Worm (Caenorhabditis elegans): ENCODE data around the gene asp-7.
"Not testable (repeated sequence)": the region's sequence is repeated elsewhere in the genome, so short reads cannot be mapped to it uniquely, and the experiment has no call there.

asp-7 gene

DNA sequence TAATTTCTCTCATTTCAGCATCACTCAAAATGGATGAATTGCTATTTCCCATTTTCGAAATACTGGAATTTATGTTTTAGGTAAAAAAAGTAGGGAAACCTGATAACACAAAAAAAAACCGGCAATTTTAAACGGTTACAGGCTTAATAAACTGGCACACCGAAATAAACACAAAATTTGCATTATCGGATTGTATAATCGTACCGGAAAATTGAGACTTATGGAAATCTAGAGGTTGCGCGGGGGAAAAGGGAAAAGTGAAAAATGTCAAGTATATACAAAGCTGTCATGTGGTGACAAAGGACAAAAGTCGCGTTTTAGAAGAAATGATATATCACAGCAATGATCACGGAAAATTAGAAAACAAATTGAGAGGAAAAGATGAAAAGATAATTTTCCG, 11.2 kb downstream of the asp-7 start, which contains the start of gene chpf-2:
Gene chpf-2, minus strand, starts transcription at position 101 of the 400 bp plus-strand sequence.
- TF ChIP-seq T22C8.4 (GFP tag; IDR thresholded peaks at IDR 0.05), result no peak
- TF ChIP-seq ref-1 (GFP tag; conservative IDR thresholded peaks at IDR 0.05), result no peak
- TF ChIP-seq flt-1 (GFP tag; IDR thresholded peaks at IDR 0.05), result no peak
- no peak for TF ChIP-seq ztf-29 (GFP tag; IDR thresholded peaks at IDR 0.05)
- no peak for TF ChIP-seq cog-1 (tag; optimal IDR thresholded peaks at IDR 0.05)
- no peak for TF ChIP-seq klf-2 (GFP tag; conservative IDR thresholded peaks at IDR 0.05)
- no peak for TF ChIP-seq tab-1 (GFP tag; IDR thresholded peaks at IDR 0.05)
- TF ChIP-seq ztf-23 (GFP tag; IDR thresholded peaks at IDR 0.05), result no peak

DNA sequence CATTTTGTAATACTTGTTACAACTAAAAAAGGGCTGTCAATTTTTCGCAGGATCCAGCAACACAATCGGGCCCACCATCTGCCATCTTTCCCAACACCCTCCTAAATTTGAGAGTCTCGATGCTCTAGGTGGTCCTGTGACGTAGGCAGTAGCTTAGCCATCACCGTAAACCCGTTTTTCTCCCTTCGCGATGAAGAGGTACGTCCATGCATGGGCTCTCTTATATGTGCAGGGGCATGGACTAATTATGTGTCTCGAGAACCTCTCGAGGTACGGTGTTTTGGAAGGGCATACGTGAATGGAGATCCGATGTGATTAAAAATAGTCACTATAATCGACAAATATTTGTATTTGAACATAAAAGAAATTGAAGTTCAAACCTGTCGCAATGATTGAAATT, 12.8 kb downstream of the asp-7 start:
- TF ChIP-seq ref-1 (GFP tag; conservative IDR thresholded peaks at IDR 0.05) (no peak), cog-1 (tag; optimal IDR thresholded peaks at IDR 0.05) (no peak), klf-2 (GFP tag; conservative IDR thresholded peaks at IDR 0.05) (no peak)

ce11 chrV:3044837-3045236, 16.8 kb downstream of the asp-7 start, which contains the start of gene F59D6.1:
TSS of gene F59D6.1 (plus strand) at chrV:3045137.
- TF ChIP-seq T22C8.4 (GFP tag; IDR thresholded peaks at IDR 0.05) (no peak), flt-1 (GFP tag; IDR thresholded peaks at IDR 0.05) (no peak), klf-2 (GFP tag; conservative IDR thresholded peaks at IDR 0.05) (no peak), cog-1 (tag; optimal IDR thresholded peaks at IDR 0.05) (no peak), ztf-29 (GFP tag; IDR thresholded peaks at IDR 0.05) (no peak), med-1 (GFP tag; optimal IDR thresholded peaks at IDR 0.05; ENCODE audit: insufficient read depth) (no peak), tab-1 (GFP tag; IDR thresholded peaks at IDR 0.05) (no peak), ztf-23 (GFP tag; IDR thresholded peaks at IDR 0.05) (no peak), ref-1 (GFP tag; conservative IDR thresholded peaks at IDR 0.05) (no peak)

ce11 chrV:3046364-3046763, 18.3 kb downstream of the asp-7 start:
- TF ChIP-seq ztf-23 (GFP tag; IDR thresholded peaks at IDR 0.05), result no peak
- TF ChIP-seq ref-1 (GFP tag; conservative IDR thresholded peaks at IDR 0.05), result no peak
- TF ChIP-seq flt-1 (GFP tag; IDR thresholded peaks at IDR 0.05), result no peak
- TF ChIP-seq med-1 (GFP tag; optimal IDR thresholded peaks at IDR 0.05; ENCODE audit: insufficient read depth), result no peak
- TF ChIP-seq tab-1 (GFP tag; IDR thresholded peaks at IDR 0.05), result no peak
- no peak for TF ChIP-seq cog-1 (tag; optimal IDR thresholded peaks at IDR 0.05)
- no peak for TF ChIP-seq T22C8.4 (GFP tag; IDR thresholded peaks at IDR 0.05)
- TF ChIP-seq ztf-29 (GFP tag; IDR thresholded peaks at IDR 0.05), result no peak
- no peak for TF ChIP-seq klf-2 (GFP tag; conservative IDR thresholded peaks at IDR 0.05)

DNA sequence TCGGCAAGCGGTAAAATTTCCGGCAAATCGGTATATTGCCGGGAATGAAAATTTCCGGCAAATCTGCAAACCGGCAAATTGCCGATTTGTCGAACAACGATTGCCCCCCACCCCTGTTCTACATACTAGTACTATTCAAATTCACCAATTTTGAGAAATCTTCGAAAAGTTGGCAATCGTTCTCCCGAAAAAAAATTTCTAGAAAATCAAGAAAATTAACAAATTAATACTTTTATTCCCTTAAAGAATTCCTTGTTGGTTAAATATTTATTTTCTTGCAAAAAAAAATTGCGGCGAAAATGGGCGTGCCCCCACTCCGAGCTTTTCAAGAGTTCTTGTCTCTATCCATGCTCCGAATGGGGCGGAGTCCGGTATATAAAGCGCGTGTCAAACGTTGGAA, 26.2 kb downstream of the asp-7 start, which contains the start of gene C50H11.8:
Gene C50H11.8, plus strand, starts transcription at position 301 of the 400 bp plus-strand sequence.
- no peak for TF ChIP-seq med-1 (GFP tag; optimal IDR thresholded peaks at IDR 0.05; ENCODE audit: insufficient read depth)
- TF ChIP-seq tab-1 (GFP tag; IDR thresholded peaks at IDR 0.05), result no peak

DNA sequence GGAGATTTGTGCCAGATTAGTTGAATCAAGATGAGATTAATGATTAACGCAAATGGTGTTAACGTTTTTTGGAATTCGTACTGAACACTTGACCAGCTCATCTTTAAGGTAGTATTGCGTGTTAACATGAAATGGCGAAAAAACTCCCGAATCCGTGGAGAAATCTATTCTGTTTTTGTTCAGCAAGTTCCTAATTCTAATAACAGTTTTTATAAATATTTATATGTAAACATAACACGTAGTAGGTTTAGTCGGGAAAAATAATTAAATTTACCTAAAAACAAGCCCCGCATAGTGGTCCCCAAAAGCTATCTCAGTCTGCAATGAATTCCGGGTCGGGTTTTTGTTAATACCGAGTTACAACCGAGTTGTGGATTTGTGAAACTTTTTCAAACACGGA, 30.9 kb downstream of the asp-7 start, which contains the start of gene str-244:
Gene str-244, minus strand, starts transcription at position 101 of the 400 bp plus-strand sequence.
- TF ChIP-seq ztf-23 (GFP tag; IDR thresholded peaks at IDR 0.05), result no peak
- TF ChIP-seq tab-1 (GFP tag; IDR thresholded peaks at IDR 0.05), result no peak
- TF ChIP-seq klf-2 (GFP tag; conservative IDR thresholded peaks at IDR 0.05), result no peak
- TF ChIP-seq med-1 (GFP tag; optimal IDR thresholded peaks at IDR 0.05; ENCODE audit: insufficient read depth), result no peak
- no peak for TF ChIP-seq flt-1 (GFP tag; IDR thresholded peaks at IDR 0.05)
- TF ChIP-seq ztf-29 (GFP tag; IDR thresholded peaks at IDR 0.05), result no peak
- TF ChIP-seq ref-1 (GFP tag; conservative IDR thresholded peaks at IDR 0.05), result no peak
- TF ChIP-seq cog-1 (tag; optimal IDR thresholded peaks at IDR 0.05), result no peak
- TF ChIP-seq T22C8.4 (GFP tag; IDR thresholded peaks at IDR 0.05), result no peak

- TF ChIP-seq klf-2 (GFP tag; conservative IDR thresholded peaks at IDR 0.05) (no peak), ztf-23 (GFP tag; IDR thresholded peaks at IDR 0.05) (no peak), tab-1 (GFP tag; IDR thresholded peaks at IDR 0.05) (no peak), med-1 (GFP tag; optimal IDR thresholded peaks at IDR 0.05; ENCODE audit: insufficient read depth) (no peak), flt-1 (GFP tag; IDR thresholded peaks at IDR 0.05) (no peak), cog-1 (tag; optimal IDR thresholded peaks at IDR 0.05) (no peak), ztf-29 (GFP tag; IDR thresholded peaks at IDR 0.05) (no peak), ref-1 (GFP tag; conservative IDR thresholded peaks at IDR 0.05) (no peak), T22C8.4 (GFP tag; IDR thresholded peaks at IDR 0.05) (no peak)
Observed at ce11 chrV:3062078-3062477, 34.0 kb downstream of the asp-7 start, which contains the start of gene srt-15. TSS of gene srt-15 (minus strand) at chrV:3062178.

ce11 chrV:3064418-3064817, 36.3 kb downstream of the asp-7 start, which contains the start of gene srt-16:
TSS of gene srt-16 (minus strand) at chrV:3064518.
- TF ChIP-seq flt-1 (GFP tag; IDR thresholded peaks at IDR 0.05); med-1 (GFP tag; optimal IDR thresholded peaks at IDR 0.05; ENCODE audit: insufficient read depth); ref-1 (GFP tag; conservative IDR thresholded peaks at IDR 0.05): not testable (repeated sequence)

ce11 chrV:3065928-3066327, 37.8 kb downstream of the asp-7 start, which contains the start of gene srh-185:
TSS of gene srh-185 (plus strand) at chrV:3066228.
- TF ChIP-seq cog-1 (tag; optimal IDR thresholded peaks at IDR 0.05) (no peak), flt-1 (GFP tag; IDR thresholded peaks at IDR 0.05) (no peak), ztf-23 (GFP tag; IDR thresholded peaks at IDR 0.05) (no peak), ztf-29 (GFP tag; IDR thresholded peaks at IDR 0.05) (no peak), T22C8.4 (GFP tag; IDR thresholded peaks at IDR 0.05) (no peak), tab-1 (GFP tag; IDR thresholded peaks at IDR 0.05) (no peak), klf-2 (GFP tag; conservative IDR thresholded peaks at IDR 0.05) (no peak), ref-1 (GFP tag; conservative IDR thresholded peaks at IDR 0.05) (no peak), med-1 (GFP tag; optimal IDR thresholded peaks at IDR 0.05; ENCODE audit: insufficient read depth) (no peak)

- TF ChIP-seq klf-2 (GFP tag; conservative IDR thresholded peaks at IDR 0.05) (no peak), tab-1 (GFP tag; IDR thresholded peaks at IDR 0.05) (no peak)
Observed at ce11 chrV:3069101-3069500, 41.0 kb downstream of the asp-7 start, which contains the start of gene str-40. TSS of gene str-40 (minus strand) at chrV:3069201.

Data from whole organism, midembryonic.